Fruit fly (Drosophila melanogaster) whole organism, embryonic: Measurements from ENCODE around the gene CG10948.
A peak's percentile ranks its signal among the peaks of the same experiment; 100 is the strongest.

Experiments used
- Antp ChIP-seq: fragments of 200-800 bp; sonication (Bioruptor generic); optimal IDR thresholded peaks from 3 replicates; lab custom pipeline; 2016; ENCODE audit warnings: missing biosample characterization, missing genetic modification characterization
- BEAF-32 ChIP-seq: fragments of 200-800 bp; sonication (Bioruptor generic); optimal IDR thresholded peaks from 3 replicates; lab custom pipeline; 2017; ENCODE audit warnings: missing biosample characterization, missing genetic modification characterization, mild to moderate bottlenecking, moderate library complexity, missing genetic modification reagents
- CG10209 ChIP-seq: fragments of 200-800 bp; sonication (Bioruptor generic); optimal IDR thresholded peaks from 3 replicates; lab custom pipeline; 2017; ENCODE audit warnings: missing biosample characterization, mild to moderate bottlenecking, missing genetic modification characterization, missing genetic modification reagents
- CG11456 ChIP-seq: fragments of 200-800 bp; sonication (Bioruptor generic); IDR thresholded peaks from 3 replicates; pipeline ENCODE4 v1.3.6; 2022; ENCODE audit warnings: missing biosample characterization, missing genetic modification characterization
- CG11723 ChIP-seq: fragments of 200-800 bp; sonication (Bioruptor generic); optimal IDR thresholded peaks from 2 replicates; lab custom pipeline; 2017; ENCODE audit warnings: missing biosample characterization, mild to moderate bottlenecking, missing genetic modification characterization
- CG13287 ChIP-seq: fragments of 200-800 bp; sonication (Bioruptor generic); IDR thresholded peaks from 2 replicates; pipeline ENCODE4 v1.3.6; 2022; ENCODE audit warnings: missing biosample characterization, missing genetic modification characterization; ENCODE audit not compliant: partially characterized antibody
- CG15696 ChIP-seq: fragments of 200-800 bp; sonication (Bioruptor generic); optimal IDR thresholded peaks from 2 replicates; lab custom pipeline; 2019; ENCODE audit warnings: missing biosample characterization, mild to moderate bottlenecking, missing genetic modification characterization, moderate library complexity
- CG17568 ChIP-seq: fragments of 200-800 bp; sonication (Bioruptor generic); optimal IDR thresholded peaks from 2 replicates; lab custom pipeline; 2018; ENCODE audit warnings: missing biosample characterization, mild to moderate bottlenecking, missing genetic modification characterization, moderate library complexity
- CG18262 ChIP-seq: fragments of 200-800 bp; optimal IDR thresholded peaks from 3 replicates; lab custom pipeline; 2019; ENCODE audit warnings: missing biosample characterization, mild to moderate bottlenecking, missing genetic modification characterization, moderate library complexity
- CG18476 ChIP-seq: fragments of 200-800 bp; sonication (Bioruptor generic); optimal IDR thresholded peaks from 2 replicates; lab custom pipeline; 2016; ENCODE audit warnings: missing biosample characterization, mild to moderate bottlenecking, missing genetic modification characterization
- CG30020 ChIP-seq: fragments of 200-800 bp; optimal IDR thresholded peaks from 2 replicates; lab custom pipeline; 2019; ENCODE audit warnings: missing biosample characterization, mild to moderate bottlenecking, missing genetic modification characterization, moderate library complexity
- CG5180 ChIP-seq: fragments of 200-800 bp; sonication (Bioruptor generic); optimal IDR thresholded peaks from 3 replicates; lab custom pipeline; 2017; ENCODE audit warnings: missing biosample characterization, missing genetic modification characterization, mild to moderate bottlenecking, moderate library complexity, missing genetic modification reagents
- CG5953 ChIP-seq: fragments of 200-800 bp; sonication (Bioruptor generic); IDR thresholded peaks from 2 replicates; pipeline ENCODE4 v1.3.6; 2022; ENCODE audit warnings: missing biosample characterization, missing genetic modification characterization
- CG7987 ChIP-seq: fragments of 200-800 bp; sonication (Bioruptor generic); optimal IDR thresholded peaks from 2 replicates; lab custom pipeline; 2018; ENCODE audit warnings: missing biosample characterization, mild to moderate bottlenecking, missing genetic modification characterization, moderate library complexity
- CG8290 ChIP-seq, 3 experiments: fragments of 200-800 bp; sonication (Bioruptor generic); optimal IDR thresholded peaks; 2 replicates each; lab custom pipeline; 2016 to 2019; ENCODE audit warnings: missing biosample characterization in 3 of 3, missing genetic modification characterization in 3 of 3, mild to moderate bottlenecking in 2 of 3, moderate library complexity in 1 of 3
- CG8478 ChIP-seq: fragments of >200 bp; optimal IDR thresholded peaks from 2 replicates; lab custom pipeline; 2018
- CG9437 ChIP-seq: fragments of 200-800 bp; sonication (Bioruptor generic); optimal IDR thresholded peaks from 2 replicates; lab custom pipeline; 2018; ENCODE audit warnings: missing biosample characterization, mild to moderate bottlenecking, missing genetic modification characterization
- CG9817 ChIP-seq: fragments of 200-800 bp; sonication (Bioruptor generic); optimal IDR thresholded peaks from 2 replicates; lab custom pipeline; 2018; ENCODE audit warnings: missing biosample characterization, mild to moderate bottlenecking, missing genetic modification characterization, moderate library complexity
- CoRest ChIP-seq: fragments of 200-800 bp; sonication (Bioruptor generic); optimal IDR thresholded peaks from 3 replicates; lab custom pipeline; 2018; ENCODE audit warnings: missing biosample characterization, mild to moderate bottlenecking, missing genetic modification characterization, moderate library complexity
- ERR ChIP-seq: fragments of 200-800 bp; sonication (Bioruptor generic); optimal IDR thresholded peaks from 2 replicates; lab custom pipeline; 2016; ENCODE audit warnings: missing biosample characterization, missing genetic modification characterization
- Eip74EF ChIP-seq, 2 experiments: fragments of 200-800 bp in 1 of 2; fragments of >200 bp in 1 of 2; sonication (Bioruptor generic) in 1 of 2; optimal IDR thresholded peaks; 2 replicates each; lab custom pipeline; 2017 to 2019; ENCODE audit warnings: missing biosample characterization in 2 of 2, missing genetic modification characterization in 2 of 2, mild to moderate bottlenecking in 1 of 2, moderate library complexity in 1 of 2
- Fer2 ChIP-seq: fragments of 200-800 bp; sonication (Bioruptor generic); optimal IDR thresholded peaks from 2 replicates; lab custom pipeline; 2018; ENCODE audit warnings: missing biosample characterization, mild to moderate bottlenecking, missing genetic modification characterization, moderate library complexity
- HLHmδ ChIP-seq: fragments of 200-800 bp; sonication (Bioruptor generic); optimal IDR thresholded peaks from 2 replicates; lab custom pipeline; 2018; ENCODE audit warnings: missing biosample characterization, mild to moderate bottlenecking, missing genetic modification characterization, moderate library complexity
- Hr39 ChIP-seq: fragments of >200 bp; optimal IDR thresholded peaks from 2 replicates; lab custom pipeline; 2017
- Med ChIP-seq: fragments of 200-800 bp; sonication (Bioruptor generic); peaks from one replicate; lab custom pipeline; 2016; ENCODE audit warnings: missing biosample characterization, missing genetic modification characterization, mild to moderate bottlenecking, inconsistent platforms, moderate library complexity
- PHDP ChIP-seq: fragments of 200-800 bp; sonication (Bioruptor generic); optimal IDR thresholded peaks from 3 replicates; lab custom pipeline; 2018; ENCODE audit warnings: missing biosample characterization, mild to moderate bottlenecking, missing genetic modification characterization, moderate library complexity
- Rfx ChIP-seq: fragments of 200-800 bp; sonication (Bioruptor generic); IDR thresholded peaks from 2 replicates; pipeline ENCODE4 v1.3.6; 2022; ENCODE audit warnings: missing biosample characterization, missing genetic modification characterization
- Sox100B ChIP-seq: fragments of 200-800 bp; sonication (Bioruptor generic); optimal IDR thresholded peaks from 3 replicates; lab custom pipeline; 2018; ENCODE audit warnings: missing biosample characterization, mild to moderate bottlenecking, missing genetic modification characterization
- ato ChIP-seq: fragments of 200-800 bp; sonication (Bioruptor generic); IDR thresholded peaks from 2 replicates; pipeline ENCODE4 v1.3.6; 2022; ENCODE audit warnings: missing biosample characterization, missing genetic modification characterization; ENCODE audit not compliant: partially characterized antibody
- bigmax ChIP-seq: fragments of 200-800 bp; sonication (Bioruptor generic); optimal IDR thresholded peaks from 2 replicates; lab custom pipeline; 2018; ENCODE audit warnings: missing biosample characterization, mild to moderate bottlenecking, missing genetic modification characterization
- caup ChIP-seq: fragments of 200-800 bp; sonication (Bioruptor generic); optimal IDR thresholded peaks from 3 replicates; lab custom pipeline; 2017; ENCODE audit warnings: missing biosample characterization, mild to moderate bottlenecking, missing genetic modification characterization, moderate library complexity; ENCODE audit not compliant: severe bottlenecking
- chn ChIP-seq: fragments of 200-800 bp; sonication (Bioruptor generic); optimal IDR thresholded peaks from 2 replicates; lab custom pipeline; 2016; ENCODE audit warnings: missing biosample characterization, missing genetic modification characterization
- corto ChIP-seq: fragments of 200-800 bp; sonication (Bioruptor generic); optimal IDR thresholded peaks from 2 replicates; lab custom pipeline; 2016; ENCODE audit warnings: missing biosample characterization, mild to moderate bottlenecking, missing genetic modification characterization, moderate library complexity
- croc ChIP-seq: fragments of 200-800 bp; sonication (Bioruptor generic); conservative IDR thresholded peaks from 3 replicates; pipeline ENCODE4 v1.3.6; 2022; ENCODE audit warnings: missing biosample characterization, missing genetic modification characterization
- cwo ChIP-seq: fragments of 200-800 bp; sonication (Bioruptor generic); optimal IDR thresholded peaks from 3 replicates; lab custom pipeline; 2017; ENCODE audit warnings: missing biosample characterization, missing genetic modification characterization, mild to moderate bottlenecking, moderate library complexity, missing genetic modification reagents
- da ChIP-seq: fragments of 200-800 bp; sonication (Bioruptor generic); optimal IDR thresholded peaks from 2 replicates; lab custom pipeline; 2016; ENCODE audit warnings: missing biosample characterization, missing genetic modification characterization
- fd96Cb ChIP-seq: fragments of 200-800 bp; sonication (Bioruptor generic); optimal IDR thresholded peaks from 2 replicates; lab custom pipeline; 2018; ENCODE audit warnings: missing biosample characterization, mild to moderate bottlenecking, missing genetic modification characterization, moderate library complexity
- gem ChIP-seq: fragments of 200-800 bp; sonication (Bioruptor generic); optimal IDR thresholded peaks from 2 replicates; lab custom pipeline; 2019; ENCODE audit warnings: missing biosample characterization, mild to moderate bottlenecking, missing genetic modification characterization, moderate library complexity
- jing ChIP-seq: fragments of 200-800 bp; sonication (Bioruptor generic); optimal IDR thresholded peaks from 2 replicates; lab custom pipeline; 2018; ENCODE audit warnings: missing biosample characterization, mild to moderate bottlenecking, missing genetic modification characterization
- lbe ChIP-seq: fragments of 200-800 bp; sonication (Bioruptor generic); optimal IDR thresholded peaks from 2 replicates; lab custom pipeline; 2016; ENCODE audit warnings: missing biosample characterization, mild to moderate bottlenecking, missing genetic modification characterization
- mld ChIP-seq: fragments of 200-800 bp; sonication (Bioruptor generic); IDR thresholded peaks from 3 replicates; pipeline ENCODE4 v1.3.6; 2022; ENCODE audit warnings: missing biosample characterization, missing genetic modification characterization; ENCODE audit not compliant: partially characterized antibody
- nau ChIP-seq: fragments of 200-800 bp; sonication (Bioruptor generic); optimal IDR thresholded peaks from 3 replicates; lab custom pipeline; 2017; ENCODE audit warnings: missing biosample characterization, mild to moderate bottlenecking, missing genetic modification characterization, missing genetic modification reagents
- org-1 ChIP-seq: fragments of 200-800 bp; sonication (Bioruptor generic); optimal IDR thresholded peaks from 2 replicates; lab custom pipeline; 2017; ENCODE audit warnings: missing biosample characterization, missing genetic modification characterization
- p53 ChIP-seq: fragments of 200-800 bp; sonication (Bioruptor generic); optimal IDR thresholded peaks from 2 replicates; lab custom pipeline; 2016; ENCODE audit warnings: missing biosample characterization, missing genetic modification characterization
- pan ChIP-seq, 4 experiments: fragments of >200 bp in 3 of 4; fragments of 200-800 bp in 1 of 4; sonication (Bioruptor generic) in 1 of 4; optimal IDR thresholded peaks in 3 of 4; IDR thresholded peaks in 1 of 4; 2 replicates each; pipeline versions ENCODE4 v1.3.6 to Lab custom; 2017 to 2022; ENCODE audit warnings: missing biosample characterization in 2 of 4, missing genetic modification characterization in 2 of 4, mixed read lengths in 1 of 4
- pho ChIP-seq: fragments of 200-800 bp; sonication (Bioruptor generic); optimal IDR thresholded peaks from 2 replicates; lab custom pipeline; 2016; ENCODE audit warnings: missing biosample characterization, missing genetic modification characterization
- wor ChIP-seq: fragments of 200-800 bp; sonication (Bioruptor generic); IDR thresholded peaks from 2 replicates; pipeline ENCODE4 v1.3.6; 2022; ENCODE audit warnings: missing biosample characterization, missing genetic modification characterization
- zfh1 ChIP-seq: fragments of 200-800 bp; sonication (Bioruptor generic); IDR thresholded peaks from 3 replicates; pipeline ENCODE4 v1.3.6; 2022; ENCODE audit warnings: missing biosample characterization, missing genetic modification characterization

Gene CG10948

dm6 chr3L:12892485-12893173 is 42.7 kb upstream of the CG10948 start, which contains the start of gene CG14118 (continued):
- no peak for TF ChIP-seq da (GFP tag; lab: Kevin White, UChicago)
- no peak for TF ChIP-seq CG15696 (tag; lab: Kevin White, UChicago)
- TF ChIP-seq gem (tag; lab: Kevin White, UChicago): peak; percentile 40
- no peak for TF ChIP-seq CG17568 (GFP tag; lab: Kevin White, UChicago)
- no peak for TF ChIP-seq CG5180 (GFP tag; lab: Kevin White, UChicago)
- no peak for TF ChIP-seq CG18476 (GFP tag; lab: Kevin White, UChicago)
- peak; percentile 53 for TF ChIP-seq CG10209
- peak; percentile 6 for TF ChIP-seq nau (GFP tag; lab: Kevin White, UChicago)
- TF ChIP-seq CG9437 (GFP tag; lab: Kevin White, UChicago): no peak
- no peak for TF ChIP-seq Sox100B (GFP tag; lab: Kevin White, UChicago)
- no peak for TF ChIP-seq CG8478 (lab: Kevin White, UChicago)
- no peak for TF ChIP-seq Eip74EF (GFP tag; optimal IDR thresholded peaks at IDR 0.05; lab: Kevin White, UChicago)
- peak; percentile 21 for TF ChIP-seq caup (GFP tag; lab: Kevin White, UChicago)
- TF ChIP-seq CG11456: no peak
- no peak for TF ChIP-seq CG11723
- no peak for TF ChIP-seq CG5953
- no peak for TF ChIP-seq fd96Cb
- peak; percentile 26 for TF ChIP-seq pho (GFP tag; lab: Kevin White, UChicago)
- 0 out of 3 replicates have a peak, but pooled peaks have one; percentile 32 for TF ChIP-seq zfh1 (GFP tag; lab: Robert Waterston, UW)
- TF ChIP-seq CG8290 (GFP tag; optimal IDR thresholded peaks at IDR 0.05; lab: Kevin White, UChicago): no peak
- no peak for TF ChIP-seq CG8290 (tag; optimal IDR thresholded peaks at IDR 0.05; lab: Kevin White, UChicago)
- TF ChIP-seq CG13287 (GFP tag; lab: Robert Waterston, UW): peak; percentile 23; the same call in 1 of the 2 replicates
- no peak for TF ChIP-seq bigmax (GFP tag; lab: Kevin White, UChicago)
- TF ChIP-seq org-1 (GFP tag; lab: Kevin White, UChicago): no peak
- TF ChIP-seq Antp (GFP tag; lab: Kevin White, UChicago): no peak
- TF ChIP-seq CG18262 (tag; lab: Kevin White, UChicago): no peak
- peak; percentile 55 for TF ChIP-seq cwo (GFP tag; lab: Kevin White, UChicago)
- TF ChIP-seq wor: no peak
- no peak for TF ChIP-seq BEAF-32 (GFP tag; lab: Kevin White, UChicago)
- no peak for TF ChIP-seq croc (GFP tag; lab: Robert Waterston, UW)
- TF ChIP-seq chn (GFP tag; lab: Kevin White, UChicago): no peak
- no peak for TF ChIP-seq Hr39 (lab: Kevin White, UChicago)
- TF ChIP-seq pan (optimal IDR thresholded peaks at IDR 0.05; lab: Kevin White, UChicago): no peak
- TF ChIP-seq pan (GFP tag; optimal IDR thresholded peaks at IDR 0.05 in 1 of 2, IDR thresholded peaks at IDR 0.05 in 1 of 2): peak in 1 of 2 experiments; percentile 18
- peak; percentile 54 for TF ChIP-seq PHDP
- TF ChIP-seq CoRest (tag; lab: Kevin White, UChicago): peak; percentile 29
- no peak for TF ChIP-seq HLHmδ (GFP tag; lab: Kevin White, UChicago)
- no peak for TF ChIP-seq lbe (GFP tag; lab: Kevin White, UChicago)
- TF ChIP-seq ato (GFP tag; lab: Robert Waterston, UW): no peak
- no peak for TF ChIP-seq CG7987
- TF ChIP-seq CG9817 (tag; lab: Kevin White, UChicago): peak; percentile 21
- no peak for TF ChIP-seq corto (GFP tag; lab: Kevin White, UChicago)
- TF ChIP-seq CG30020: no peak
- TF ChIP-seq mld (GFP tag; lab: Robert Waterston, UW): no peak
- no peak for TF ChIP-seq Fer2 (tag; lab: Kevin White, UChicago)
- no peak for TF ChIP-seq p53 (GFP tag; lab: Kevin White, UChicago)
- peak; percentile 37 for TF ChIP-seq Rfx (GFP tag; lab: Robert Waterston, UW)
- peak; percentile 68 for TF ChIP-seq Med (GFP tag; lab: Kevin White, UChicago)
- TF ChIP-seq ERR (GFP tag; lab: Kevin White, UChicago): no peak
- TF ChIP-seq jing: no peak
